Fruit fly (Drosophila melanogaster) Kc167 (cell line): Measurements from ENCODE around the gene Pfdn2.

ENCODE experiments used
- Myc ChIP-seq: fragments of >200 bp; optimal IDR thresholded peaks from 2 replicates; lab custom pipeline; 2017; ENCODE audit warnings: missing external identifiers
- Sin3A ChIP-seq: fragments of >200 bp; optimal IDR thresholded peaks from 2 replicates; lab custom pipeline; 2018; ENCODE audit warnings: missing external identifiers
- h ChIP-seq: fragments of >200 bp; optimal IDR thresholded peaks from 3 replicates; lab custom pipeline; 2018; ENCODE audit warnings: missing external identifiers
- insv ChIP-seq: fragments of >200 bp; optimal IDR thresholded peaks from 3 replicates; lab custom pipeline; 2018; ENCODE audit warnings: missing external identifiers
- psq ChIP-seq: fragments of >200 bp; optimal IDR thresholded peaks from 2 replicates; lab custom pipeline; 2017; ENCODE audit warnings: missing external identifiers
- ttk ChIP-seq: sonication (Bioruptor generic); optimal IDR thresholded peaks from 2 replicates; lab custom pipeline; 2017; ENCODE audit warnings: missing external identifiers

Pfdn2 gene

DNA sequence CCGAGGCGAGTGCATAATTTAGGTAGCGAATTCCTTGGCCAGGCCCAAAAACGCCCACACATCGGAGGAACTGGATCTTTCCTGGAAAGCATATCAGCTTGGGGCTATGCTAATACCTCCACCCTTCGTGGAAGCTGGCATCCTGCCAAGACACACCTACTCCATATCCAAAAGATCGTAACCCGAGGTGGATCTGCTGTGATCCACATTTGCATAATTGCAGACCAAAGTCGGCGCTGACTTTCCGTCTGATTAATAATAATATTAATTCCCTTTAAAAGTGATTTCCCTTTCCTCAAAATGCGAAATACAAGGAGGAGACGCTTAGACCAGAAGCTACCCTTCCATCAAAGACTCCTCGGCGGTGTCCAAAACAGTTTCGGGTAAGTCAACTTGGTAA, 48.9 kb downstream of the Pfdn2 start, which contains the start of gene CG32079:
Gene CG32079, plus strand, starts transcription at position 301 of the 400 bp plus-strand sequence.
- TF ChIP-seq Myc (lab: Kevin White, UChicago) (no peak), insv (lab: Kevin White, UChicago) (no peak), Sin3A (lab: Kevin White, UChicago) (no peak), ttk (lab: Kevin White, UChicago) (no peak), psq (lab: Kevin White, UChicago) (no peak), h (lab: Kevin White, UChicago) (no peak)
